Worm (Caenorhabditis elegans) whole organism, L1 larva: ENCODE measurements around the gene lsm-3.

Source experiments
- ceh-82 ChIP-seq, 3 experiments: fragments of 150-350 bp in 1 of 3; sonication (generic microtip) in 2 of 3; optimal IDR thresholded peaks; 2 replicates each; lab custom pipeline; 2014 to 2017; ENCODE audit warnings: missing biosample characterization in 3 of 3, missing genetic modification characterization in 3 of 3
- lin-39 ChIP-seq: fragments of 150-350 bp; optimal IDR thresholded peaks from 2 replicates; lab custom pipeline; 2014; ENCODE audit warnings: missing biosample characterization, missing genetic modification reagents, missing genetic modification characterization
- pax-3 ChIP-seq: fragments of 200-800 bp; sonication (Bioruptor generic); optimal IDR thresholded peaks from 2 replicates; lab custom pipeline; 2018; ENCODE audit warnings: mild to moderate bottlenecking, missing genetic modification characterization, moderate library complexity, missing compliant biosample characterization

ce11 chrIV:13347232-13347715, 39.7 kb upstream of the lsm-3 start, which contains the start of gene W02A2.9:
- TF ChIP-seq pax-3 (tag; lab: Kevin White, UChicago) (no peak), lin-39 (tag; lab: Kevin White, UChicago) (no peak), ceh-82 (tag; optimal IDR thresholded peaks at IDR 0.05; lab: Kevin White, UChicago) (no peak)
